Worm (Caenorhabditis elegans) whole organism, dauer: Measurements from ENCODE around the gene T22D1.18.

Experiments used
- unc-62 ChIP-seq: sonication (generic microtip); optimal IDR thresholded peaks from 2 replicates; lab custom pipeline; 2017; ENCODE audit warnings: missing biosample characterization, missing genetic modification reagents, missing genetic modification characterization

The T22D1.18 gene

ce11 chrIV:6912851-6913588, 6.9 kb downstream of the T22D1.18 start, which contains the start of gene T22D1.3:
Gene T22D1.3, plus strand, starts transcription at chrIV:6913538.
- TF ChIP-seq unc-62: no peak

- no peak for TF ChIP-seq unc-62
Observed at ce11 chrIV:6909863-6910733, 9.9 kb downstream of the T22D1.18 start, which contains the start of the genes rpn-1 and ribo-1. Gene rpn-1, minus strand, starts transcription at chrIV:6909913. Gene ribo-1, plus strand, starts transcription at chrIV:6910683.

- no peak for TF ChIP-seq unc-62
Observed at ce11 chrIV:6907487-6907886, 12.5 kb downstream of the T22D1.18 start.

ce11 chrIV:6905947-6906489, 13.9 kb downstream of the T22D1.18 start, which contains the start of the genes T22D1.17 and T22D1.8:
Gene T22D1.17, plus strand, starts transcription at chrIV:6905997.
Gene T22D1.8, minus strand, starts transcription at chrIV:6906348.
- TF ChIP-seq unc-62: no peak

ce11 chrIV:6905428-6905827, 14.5 kb downstream of the T22D1.18 start:
- TF ChIP-seq unc-62: no peak

DNA sequence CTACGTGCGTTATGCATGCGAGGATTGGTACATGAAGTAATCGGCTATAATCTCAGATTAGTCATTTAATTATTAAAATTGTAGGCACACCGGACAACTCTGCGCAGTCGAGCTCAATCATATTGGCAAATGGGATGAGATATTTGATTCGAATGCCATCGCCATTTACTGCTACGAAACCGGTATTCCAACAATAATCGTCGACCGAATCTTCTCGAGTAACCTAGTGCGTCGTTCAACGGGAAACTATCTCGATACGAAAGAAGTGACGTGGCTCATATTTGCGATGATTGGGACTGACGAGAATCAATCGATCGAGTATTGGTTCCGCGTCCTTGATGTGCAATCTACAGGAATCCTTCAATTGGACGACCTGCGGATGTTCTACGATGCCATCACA, 15.4 kb downstream of the T22D1.18 start:
- TF ChIP-seq unc-62: no peak

- TF ChIP-seq unc-62: no peak
Observed at ce11 chrIV:6903575-6903974, 16.4 kb downstream of the T22D1.18 start, which contains the start of gene T22D1.5. Gene T22D1.5, plus strand, starts transcription at chrIV:6903950.

DNA sequence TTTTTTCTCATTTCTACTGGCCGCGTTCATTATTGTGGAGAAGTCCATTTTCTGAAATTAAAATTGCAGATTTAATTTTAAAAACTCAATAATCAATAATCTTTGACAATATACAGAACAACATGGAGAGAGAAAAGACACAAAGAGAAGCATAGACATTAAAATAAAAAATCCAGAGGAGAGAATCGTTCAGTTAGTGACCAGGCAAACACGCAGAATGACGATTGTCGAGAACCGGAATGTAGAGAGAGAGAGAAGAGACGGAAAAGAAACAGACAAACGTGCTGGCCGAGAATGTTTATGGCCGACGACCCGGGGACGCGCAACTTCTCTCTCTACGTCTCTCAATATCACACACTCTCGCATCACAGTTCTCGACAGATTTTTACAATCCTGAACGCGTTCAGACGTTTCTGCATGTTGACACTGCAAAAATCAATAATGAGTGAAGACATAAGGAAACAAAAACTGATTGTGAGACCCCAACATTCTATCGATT, 32.3 kb downstream of the T22D1.18 start, which contains the start of the genes T05A12.3 and T05A12.4:
Gene T05A12.3, minus strand, starts transcription at position 51 of the 499 bp plus-strand sequence.
Gene T05A12.4, plus strand, starts transcription at position 348 of the 499 bp plus-strand sequence.
- TF ChIP-seq unc-62: no peak

DNA sequence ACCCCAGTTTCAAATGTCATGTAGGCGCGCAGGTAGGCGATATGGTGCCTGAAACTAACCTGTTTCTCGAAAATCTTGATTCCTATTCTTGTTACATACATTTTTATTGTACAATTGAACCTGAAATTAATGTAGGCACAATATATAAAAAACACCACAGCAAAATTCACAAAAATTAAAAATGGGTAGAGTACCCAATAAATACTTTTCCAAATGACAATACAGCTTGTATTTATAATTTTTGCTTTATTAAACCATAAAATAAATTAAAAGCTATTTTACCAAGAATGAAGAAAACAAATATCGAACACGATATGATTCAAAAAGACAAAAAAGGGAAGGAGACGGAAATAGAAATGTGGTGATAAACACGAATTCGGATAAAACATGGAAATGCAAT, 36.6 kb downstream of the T22D1.18 start, which contains the start of gene tre-2:
Gene tre-2, minus strand, starts transcription at position 101 of the 400 bp plus-strand sequence.
- no peak for TF ChIP-seq unc-62

DNA sequence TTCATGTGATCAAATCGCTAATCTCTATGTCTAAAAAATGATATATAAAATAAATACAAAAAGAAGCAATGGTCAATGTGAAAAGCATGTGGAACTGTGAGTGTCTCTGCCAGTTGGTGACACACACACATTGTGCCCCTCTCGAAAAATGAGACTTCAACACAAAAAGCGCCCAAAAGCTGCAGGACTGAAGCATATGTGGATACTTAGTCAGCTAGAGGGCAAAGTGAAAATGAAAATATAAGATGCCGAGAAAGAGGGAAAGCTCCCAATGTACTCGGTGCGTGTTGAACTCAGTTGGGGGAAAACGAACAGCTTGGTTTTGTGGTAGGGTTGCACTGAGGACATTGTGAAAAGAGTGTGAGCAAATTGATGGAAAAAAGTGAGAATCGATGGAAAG, 38.8 kb downstream of the T22D1.18 start:
- no peak for TF ChIP-seq unc-62

ce11 chrIV:6880415-6880814, 39.5 kb downstream of the T22D1.18 start:
- TF ChIP-seq unc-62: no peak

- TF ChIP-seq unc-62: no peak
Observed at ce11 chrIV:6879666-6880210, 40.2 kb downstream of the T22D1.18 start.

DNA sequence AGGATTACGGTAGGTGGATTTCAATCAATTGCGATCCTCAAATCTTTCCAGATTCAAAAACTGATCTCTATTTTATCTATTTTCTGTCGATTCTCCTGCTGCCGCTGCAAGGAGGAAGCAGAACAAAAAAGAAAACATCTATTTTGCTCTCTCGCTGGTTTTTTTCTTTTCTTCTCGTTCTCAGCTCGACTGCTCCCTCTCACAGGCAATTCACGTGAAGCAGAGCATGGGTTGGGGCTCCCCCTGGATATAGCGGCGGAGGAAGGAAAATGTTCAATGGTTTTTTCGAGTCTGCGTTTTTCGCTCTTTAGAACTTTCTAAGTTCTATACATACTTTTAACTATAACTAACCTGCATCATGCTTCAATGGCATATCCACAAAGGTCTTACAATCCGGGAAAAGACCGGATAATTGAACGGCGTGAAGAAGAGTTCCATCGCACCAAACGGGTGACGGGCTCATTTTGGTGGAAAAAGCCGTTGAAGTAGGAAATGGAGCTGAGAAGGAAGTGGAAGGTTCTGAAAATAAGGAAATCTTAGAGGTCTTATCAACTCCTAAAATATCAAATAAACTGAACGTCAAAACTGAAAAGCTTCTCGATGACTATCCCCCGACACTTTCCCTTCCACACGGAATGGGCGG, 40.9 kb downstream of the T22D1.18 start:
- TF ChIP-seq unc-62: no peak

ce11 chrIV:6872958-6873357, 47.0 kb downstream of the T22D1.18 start, which contains the start of gene srx-19:
Gene srx-19, plus strand, starts transcription at chrIV:6873258.
- TF ChIP-seq unc-62: no peak
